Fruit fly (Drosophila melanogaster): ENCODE data around the gene CG42655.

Gene CG42655

dm6 chr3L:19922833-19923745 lies 30.4 kb downstream of the CG42655 start, which contains the start of gene Pfdn6:
Pfdn6 (plus strand) TSS chr3L:19923671.
- no peak for TF ChIP-seq noc (tag; optimal IDR thresholded peaks at IDR 0.05)

DNA sequence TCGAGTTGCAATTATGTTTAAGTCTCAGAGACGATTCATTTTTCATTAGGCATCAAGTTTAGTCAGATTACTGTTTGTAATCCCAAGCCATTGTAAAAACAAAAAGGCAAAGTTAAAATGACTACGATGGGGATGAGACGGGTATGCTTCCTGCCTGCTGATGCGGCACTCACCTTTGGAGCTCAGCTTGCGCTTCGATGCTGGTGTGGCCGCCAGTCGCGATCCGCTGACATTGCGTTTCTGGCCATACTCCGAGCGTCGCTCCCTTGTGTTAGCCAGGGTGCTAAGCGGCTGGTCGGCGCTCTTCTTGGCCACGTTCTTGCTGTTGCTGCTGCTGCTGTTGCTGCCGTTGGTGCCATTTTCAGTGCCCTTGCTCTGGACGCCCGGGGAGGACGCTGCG lies 33.5 kb downstream of the CG42655 start:
- no peak for TF ChIP-seq noc (tag; optimal IDR thresholded peaks at IDR 0.05)

DNA sequence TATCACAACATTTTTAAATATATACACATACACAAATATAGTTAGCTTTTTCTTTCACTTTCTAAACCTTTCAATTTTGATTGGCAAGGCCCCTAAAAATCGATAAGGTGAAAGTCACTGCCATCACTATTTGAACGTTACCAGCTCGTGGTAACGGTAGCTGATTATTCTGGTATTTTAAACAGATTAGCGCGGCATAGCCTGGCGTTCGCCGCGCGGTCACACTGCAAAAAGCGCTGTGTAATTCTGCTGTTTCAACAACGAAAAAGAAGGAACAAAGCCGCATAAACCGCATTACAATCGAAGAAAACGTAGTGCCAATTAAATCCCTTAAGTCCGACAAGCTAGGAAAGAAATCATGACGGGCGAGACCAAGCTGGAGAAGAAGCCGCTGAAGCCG lies 38.7 kb downstream of the CG42655 start, which contains the start of gene Rpn1:
Rpn1 (plus strand) TSS at position 219 of the 400 bp plus-strand sequence.
- no peak for TF ChIP-seq noc (tag; optimal IDR thresholded peaks at IDR 0.05)

dm6 chr3L:19913328-19913936 lies 40.1 kb downstream of the CG42655 start, which contains the start of gene Mtr3:
Mtr3 (minus strand) TSS chr3L:19913715.
- no peak for TF ChIP-seq noc (tag; optimal IDR thresholded peaks at IDR 0.05)

- no peak for TF ChIP-seq noc (tag; optimal IDR thresholded peaks at IDR 0.05)
Observed at dm6 chr3L:19910054-19910414, 43.5 kb downstream of the CG42655 start, which contains the start of the genes Mi-2 and Prp3. Mi-2 (minus strand) TSS chr3L:19910215. Prp3 (plus strand) TSS chr3L:19910300.

- no peak for TF ChIP-seq noc (tag; optimal IDR thresholded peaks at IDR 0.05)
Observed at dm6 chr3L:19909234-19910053, 44.1 kb downstream of the CG42655 start.

DNA sequence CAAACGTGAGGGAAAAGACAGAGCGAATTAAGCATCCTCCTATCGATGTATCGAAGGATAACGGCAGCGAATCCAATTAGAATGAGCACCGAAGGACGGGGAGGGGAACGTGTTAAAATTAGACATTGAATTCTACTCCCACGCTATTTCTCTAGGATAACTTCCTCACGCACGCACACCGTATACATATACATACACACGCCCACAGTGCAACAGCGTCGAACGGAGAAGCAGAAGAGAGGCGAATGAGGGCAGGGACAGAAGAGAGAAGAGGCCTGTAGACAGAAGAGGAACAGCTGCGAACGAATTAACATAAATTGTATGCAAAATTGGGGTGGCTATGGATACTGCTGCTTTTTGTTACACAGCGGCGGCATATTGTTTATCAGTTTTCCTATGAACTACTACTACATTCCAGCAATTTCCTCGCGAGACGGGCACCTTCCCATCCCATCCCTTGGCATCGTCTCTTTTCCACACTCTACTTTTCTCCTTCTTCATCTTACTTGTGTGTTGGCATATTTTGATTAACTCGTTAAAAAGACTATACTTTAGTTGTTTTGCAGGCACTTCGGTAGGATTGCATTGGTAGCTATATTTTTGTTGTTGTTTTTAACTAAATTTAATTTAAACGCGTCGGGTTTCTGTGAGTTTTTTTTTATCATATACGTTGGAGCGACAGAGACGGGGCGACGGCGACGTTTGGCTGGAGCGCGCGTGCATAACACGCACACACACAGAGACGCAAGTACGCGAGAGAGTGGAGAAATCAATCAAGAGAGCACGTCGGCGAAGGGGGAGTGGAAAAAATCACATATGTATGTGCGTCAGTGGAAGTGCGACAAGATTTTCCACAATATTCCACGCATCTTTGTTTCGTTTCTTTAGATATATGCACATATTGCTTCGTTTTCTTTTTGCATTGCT lies 45.0 kb downstream of the CG42655 start:
- TF ChIP-seq noc (tag; optimal IDR thresholded peaks at IDR 0.05), result no peak

DNA sequence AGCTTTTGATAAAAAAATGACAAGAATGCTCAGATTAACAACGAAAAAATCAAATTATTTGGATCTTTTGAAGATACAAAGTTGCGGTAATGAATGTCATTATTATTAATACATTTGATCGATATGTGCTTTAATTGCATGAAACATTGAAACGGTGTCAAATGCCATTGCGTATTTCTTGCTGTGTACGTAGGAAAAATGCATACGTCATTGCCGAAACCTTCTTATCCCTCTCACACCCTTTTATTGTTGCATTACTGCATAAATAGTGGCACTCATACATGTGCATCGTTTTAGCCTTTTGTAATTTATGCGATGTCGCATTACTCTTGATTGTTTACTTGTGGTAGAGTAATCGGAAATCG lies 45.8 kb downstream of the CG42655 start:
- TF ChIP-seq noc (tag; optimal IDR thresholded peaks at IDR 0.05), result no peak

- peak; percentile 35 for TF ChIP-seq noc (tag; optimal IDR thresholded peaks at IDR 0.05)
Observed at dm6 chr3L:19906780-19907705, 46.5 kb downstream of the CG42655 start.

DNA sequence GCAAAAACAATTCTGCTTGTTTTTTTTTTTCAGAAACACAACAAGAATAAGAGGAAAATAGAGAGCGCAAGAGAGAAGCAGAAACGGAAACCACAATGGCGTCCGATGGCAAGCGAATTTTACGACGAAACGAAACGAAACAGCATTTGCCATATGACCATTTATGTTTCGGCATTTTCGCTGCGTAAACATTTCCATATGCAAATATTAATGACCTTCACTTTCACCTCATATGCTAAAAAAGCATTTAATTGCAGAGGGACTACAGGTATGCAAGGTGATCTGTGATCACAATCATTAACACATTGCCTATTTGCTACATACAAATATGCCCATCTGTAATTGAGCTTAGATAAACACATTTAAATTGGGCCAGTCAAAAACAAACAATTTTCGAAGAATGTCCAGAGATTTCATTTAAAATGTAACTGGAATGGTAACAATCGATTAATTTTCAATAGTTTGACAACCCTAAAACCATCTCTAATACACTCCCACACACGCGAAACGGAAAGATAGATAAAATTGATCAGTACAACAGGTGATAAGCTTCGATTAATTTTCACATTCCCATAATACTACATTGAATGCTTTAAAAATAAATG lies 47.3 kb downstream of the CG42655 start:
- TF ChIP-seq noc (tag; optimal IDR thresholded peaks at IDR 0.05), result no peak

DNA sequence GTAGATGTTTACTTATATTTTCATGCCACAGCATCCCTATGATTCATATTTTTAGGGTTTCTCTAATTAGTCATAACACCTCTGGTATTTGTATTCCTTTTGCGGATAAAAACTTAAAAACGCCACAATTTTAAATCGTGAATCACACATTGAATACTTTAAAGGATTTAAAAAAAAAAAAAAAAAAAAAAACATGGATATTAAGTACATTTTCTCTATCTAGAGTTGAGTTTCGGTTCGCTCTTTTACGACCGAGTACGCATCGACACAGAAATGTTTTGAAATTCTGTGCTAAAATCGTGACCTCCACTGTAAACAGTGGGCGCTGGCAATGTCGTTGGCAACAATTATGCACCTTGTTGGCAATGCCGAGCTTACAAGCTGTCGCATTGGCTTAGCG lies 48.1 kb downstream of the CG42655 start:
- TF ChIP-seq noc (tag; optimal IDR thresholded peaks at IDR 0.05), result no peak

DNA sequence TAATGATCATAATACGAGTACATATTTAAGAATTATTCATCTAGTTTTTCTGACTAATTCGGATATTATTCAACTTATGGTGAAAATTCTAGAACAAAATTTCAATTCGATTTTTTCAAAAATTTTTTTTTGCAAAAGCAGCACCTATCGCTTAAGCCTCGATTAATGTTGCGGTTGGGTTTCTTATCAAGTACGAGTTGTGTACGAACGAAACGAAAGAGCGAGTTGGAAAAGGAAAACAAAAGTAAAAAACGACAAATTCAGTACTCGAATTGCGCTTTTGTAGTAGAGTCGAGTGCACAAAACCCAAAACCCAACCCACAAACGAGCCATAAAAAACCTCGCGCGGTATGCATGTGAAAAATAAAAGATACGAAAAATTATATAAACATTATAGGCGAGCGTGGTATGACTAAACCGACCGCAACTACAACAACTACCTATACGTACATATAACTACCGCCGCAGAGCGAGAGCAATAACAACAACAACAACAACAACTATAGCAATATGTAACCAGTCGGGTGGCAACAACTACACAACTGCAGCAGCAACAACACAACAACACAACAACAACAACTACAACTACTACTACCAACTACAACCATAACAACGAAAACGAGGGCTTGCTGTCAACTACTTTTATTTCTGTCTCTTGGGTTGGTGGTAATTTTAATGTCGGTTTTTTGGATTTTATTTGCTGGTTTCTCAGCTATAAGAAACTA lies 48.9 kb downstream of the CG42655 start:
- no peak for TF ChIP-seq noc (tag; optimal IDR thresholded peaks at IDR 0.05)

DNA sequence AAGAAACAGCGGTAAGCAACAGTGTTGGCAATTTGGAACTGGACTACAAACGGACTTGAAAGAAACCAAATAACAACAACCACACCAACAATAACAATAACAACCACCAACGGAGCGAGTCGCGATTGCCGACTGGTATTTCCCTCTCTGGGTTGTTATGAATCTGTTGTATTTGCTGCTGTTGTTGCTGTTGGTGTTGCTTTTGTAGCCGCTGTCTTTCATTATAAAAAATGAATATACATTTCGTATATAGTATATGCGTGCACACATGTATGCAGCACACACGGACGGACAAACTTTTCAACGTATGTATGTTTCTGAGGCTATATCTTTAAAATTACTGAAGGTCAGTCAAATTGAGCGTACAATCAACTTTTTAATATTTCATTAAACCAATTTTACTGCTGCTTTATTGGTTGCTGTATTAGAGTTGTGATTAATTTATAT lies 50.1 kb downstream of the CG42655 start:
- no peak for TF ChIP-seq noc (tag; optimal IDR thresholded peaks at IDR 0.05)
